Worm (Caenorhabditis elegans) whole organism, L3 larva: ENCODE data around the gene dsc-1.
A peak's percentile ranks its signal among the peaks of the same experiment; 100 is the strongest.

ENCODE experiments used
- R02D3.7 ChIP-seq: fragments of 150-350 bp; optimal IDR thresholded peaks from 2 replicates; lab custom pipeline; 2014; ENCODE audit warnings: missing biosample characterization, missing genetic modification characterization
- ZK546.5 ChIP-seq: sonication (generic microtip); optimal IDR thresholded peaks from 2 replicates; lab custom pipeline; 2017; ENCODE audit warnings: missing biosample characterization, missing genetic modification characterization
- aly-2 ChIP-seq: fragments of 150-350 bp; optimal IDR thresholded peaks from 2 replicates; lab custom pipeline; 2014; ENCODE audit warnings: missing biosample characterization, missing genetic modification characterization
- ama-1 ChIP-seq: fragments of 150-350 bp; optimal IDR thresholded peaks from 2 replicates; lab custom pipeline; 2018
- ceh-82 ChIP-seq: fragments of 150-350 bp; optimal IDR thresholded peaks from 2 replicates; lab custom pipeline; 2014; ENCODE audit warnings: missing biosample characterization, missing genetic modification characterization
- egl-27 ChIP-seq: sonication (generic microtip); optimal IDR thresholded peaks from 4 replicates; lab custom pipeline; 2017; ENCODE audit warnings: missing biosample characterization, missing genetic modification reagents, missing genetic modification characterization
- egl-5 ChIP-seq: fragments of 150-350 bp; optimal IDR thresholded peaks from 2 replicates; lab custom pipeline; 2017; ENCODE audit warnings: missing biosample characterization, missing genetic modification reagents, missing genetic modification characterization, inconsistent platforms
- elt-1 ChIP-seq: fragments of 150-350 bp; optimal IDR thresholded peaks from 2 replicates; lab custom pipeline; 2014; ENCODE audit warnings: missing biosample characterization, missing genetic modification characterization
- fkh-10 ChIP-seq: sonication (generic microtip); optimal IDR thresholded peaks from 2 replicates; lab custom pipeline; 2017; ENCODE audit warnings: missing biosample characterization, missing genetic modification reagents, missing genetic modification characterization
- fos-1 ChIP-seq: fragments of 150-350 bp; optimal IDR thresholded peaks from 2 replicates; lab custom pipeline; 2014; ENCODE audit warnings: missing biosample characterization, missing genetic modification characterization
- hmg-11 ChIP-seq: sonication (generic microtip); optimal IDR thresholded peaks from 2 replicates; lab custom pipeline; 2016; ENCODE audit warnings: missing genetic modification characterization, missing compliant biosample characterization
- lin-15B ChIP-seq: fragments of 150-350 bp; optimal IDR thresholded peaks from 2 replicates; lab custom pipeline; 2014; ENCODE audit warnings: missing biosample characterization, missing genetic modification characterization
- lin-39 ChIP-seq: fragments of 150-350 bp; optimal IDR thresholded peaks from 2 replicates; lab custom pipeline; 2018; ENCODE audit warnings: missing biosample characterization, missing genetic modification reagents, missing genetic modification characterization
- mdl-1 ChIP-seq: fragments of 150-350 bp; optimal IDR thresholded peaks from 2 replicates; lab custom pipeline; 2014; ENCODE audit warnings: missing biosample characterization, missing genetic modification characterization
- mml-1 ChIP-seq: fragments of 150-350 bp; sonication (generic microtip); optimal IDR thresholded peaks from 3 replicates; lab custom pipeline; 2014; ENCODE audit warnings: missing biosample characterization, missing genetic modification characterization
- nhr-12 ChIP-seq: fragments of 150-350 bp; optimal IDR thresholded peaks from 2 replicates; lab custom pipeline; 2014; ENCODE audit warnings: missing biosample characterization, missing genetic modification characterization
- nhr-23 ChIP-seq: fragments of 150-350 bp; optimal IDR thresholded peaks from 2 replicates; lab custom pipeline; 2014; ENCODE audit warnings: missing biosample characterization, missing genetic modification reagents, missing genetic modification characterization
- nhr-25 ChIP-seq: sonication (generic microtip); optimal IDR thresholded peaks from 2 replicates; lab custom pipeline; 2017; ENCODE audit warnings: missing biosample characterization, missing genetic modification characterization
- nhr-28 ChIP-seq: fragments of 150-350 bp; optimal IDR thresholded peaks from 2 replicates; lab custom pipeline; 2014; ENCODE audit warnings: missing biosample characterization, missing genetic modification characterization
- nhr-43 ChIP-seq: sonication (generic microtip); optimal IDR thresholded peaks from 2 replicates; lab custom pipeline; 2016; ENCODE audit warnings: mild to moderate bottlenecking, missing genetic modification characterization, missing compliant biosample characterization; ENCODE audit not compliant: poor library complexity, severe bottlenecking
- nhr-76 ChIP-seq: fragments of 150-350 bp; sonication (generic microtip); optimal IDR thresholded peaks from 5 replicates; lab custom pipeline; 2014; ENCODE audit warnings: missing biosample characterization, missing genetic modification characterization
- nhr-77 ChIP-seq: fragments of 150-350 bp; optimal IDR thresholded peaks from 2 replicates; lab custom pipeline; 2014; ENCODE audit warnings: missing biosample characterization, missing genetic modification characterization
- pha-4 ChIP-seq: fragments of 150-350 bp; optimal IDR thresholded peaks from 2 replicates; lab custom pipeline; 2014; ENCODE audit warnings: missing biosample characterization, missing genetic modification reagents, missing genetic modification characterization
- sea-2 ChIP-seq: fragments of 150-350 bp; sonication (generic microtip); optimal IDR thresholded peaks from 4 replicates; lab custom pipeline; 2014; ENCODE audit warnings: missing biosample characterization, missing genetic modification reagents, missing genetic modification characterization
- skn-1 ChIP-seq: fragments of 150-350 bp; optimal IDR thresholded peaks from 2 replicates; lab custom pipeline; 2014; ENCODE audit warnings: missing biosample characterization, missing genetic modification characterization
- snpc-4 ChIP-seq: fragments of 150-350 bp; optimal IDR thresholded peaks from 2 replicates; lab custom pipeline; 2014; ENCODE audit warnings: missing biosample characterization, missing genetic modification characterization
- tbx-2 ChIP-seq: sonication (generic microtip); optimal IDR thresholded peaks from 2 replicates; lab custom pipeline; 2016; ENCODE audit warnings: mild to moderate bottlenecking, missing genetic modification characterization, missing compliant biosample characterization
- unc-39 ChIP-seq: sonication (generic microtip); optimal IDR thresholded peaks from 4 replicates; lab custom pipeline; 2017; ENCODE audit warnings: missing biosample characterization, missing genetic modification characterization
- unc-62 ChIP-seq: fragments of 150-350 bp; sonication (generic microtip); optimal IDR thresholded peaks from 4 replicates; lab custom pipeline; 2014; ENCODE audit warnings: missing biosample characterization, missing genetic modification reagents, missing genetic modification characterization
- zag-1 ChIP-seq: fragments of 150-350 bp; optimal IDR thresholded peaks from 2 replicates; lab custom pipeline; 2014; ENCODE audit warnings: missing biosample characterization, missing genetic modification characterization
- ztf-11 ChIP-seq: fragments of 150-350 bp; optimal IDR thresholded peaks from 2 replicates; lab custom pipeline; 2014; ENCODE audit warnings: missing biosample characterization, missing genetic modification characterization
- ztf-4 ChIP-seq: fragments of 150-350 bp; optimal IDR thresholded peaks from 2 replicates; lab custom pipeline; 2014; ENCODE audit warnings: missing biosample characterization, missing genetic modification characterization

Gene dsc-1

DNA sequence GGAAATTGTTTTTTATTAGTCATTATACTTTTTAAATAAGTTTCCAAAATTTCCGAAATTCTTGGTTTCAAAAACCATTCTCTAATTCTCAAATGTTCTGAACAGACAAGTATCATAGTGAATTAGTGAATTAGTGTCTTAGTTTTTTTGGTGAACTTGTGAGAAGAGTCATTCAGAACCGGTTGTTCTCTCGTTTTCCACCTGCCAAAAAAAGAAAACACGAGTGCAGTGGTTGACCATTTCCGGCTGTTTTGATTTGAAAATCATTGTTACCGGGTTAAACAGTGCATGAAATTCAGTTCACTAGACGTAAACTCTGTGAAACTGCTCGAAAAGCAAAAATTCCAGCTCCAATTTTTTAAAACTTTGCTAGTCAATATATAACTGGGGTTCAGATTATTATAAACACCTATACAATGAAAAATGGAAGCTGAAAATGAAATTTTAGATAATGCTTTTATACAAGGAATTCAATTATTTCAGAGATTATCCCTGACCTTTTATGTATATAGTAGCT is 5.1 kb upstream of the dsc-1 start:
- TF ChIP-seq ztf-4: no peak
- no peak for TF ChIP-seq nhr-25 (tag; lab: Kevin White, UChicago)
- TF ChIP-seq R02D3.7 (tag; lab: Kevin White, UChicago): no peak
- no peak for TF ChIP-seq unc-62 (GFP tag; lab: Kevin White, UChicago)
- TF ChIP-seq hmg-11 (tag; lab: Kevin White, UChicago): no peak
- no peak for TF ChIP-seq sea-2
- TF ChIP-seq egl-5 (tag; lab: Kevin White, UChicago): no peak
- TF ChIP-seq mml-1: no peak
- TF ChIP-seq egl-27 (tag; lab: Kevin White, UChicago): no peak
- TF ChIP-seq snpc-4: no peak
- TF ChIP-seq elt-1: no peak

DNA sequence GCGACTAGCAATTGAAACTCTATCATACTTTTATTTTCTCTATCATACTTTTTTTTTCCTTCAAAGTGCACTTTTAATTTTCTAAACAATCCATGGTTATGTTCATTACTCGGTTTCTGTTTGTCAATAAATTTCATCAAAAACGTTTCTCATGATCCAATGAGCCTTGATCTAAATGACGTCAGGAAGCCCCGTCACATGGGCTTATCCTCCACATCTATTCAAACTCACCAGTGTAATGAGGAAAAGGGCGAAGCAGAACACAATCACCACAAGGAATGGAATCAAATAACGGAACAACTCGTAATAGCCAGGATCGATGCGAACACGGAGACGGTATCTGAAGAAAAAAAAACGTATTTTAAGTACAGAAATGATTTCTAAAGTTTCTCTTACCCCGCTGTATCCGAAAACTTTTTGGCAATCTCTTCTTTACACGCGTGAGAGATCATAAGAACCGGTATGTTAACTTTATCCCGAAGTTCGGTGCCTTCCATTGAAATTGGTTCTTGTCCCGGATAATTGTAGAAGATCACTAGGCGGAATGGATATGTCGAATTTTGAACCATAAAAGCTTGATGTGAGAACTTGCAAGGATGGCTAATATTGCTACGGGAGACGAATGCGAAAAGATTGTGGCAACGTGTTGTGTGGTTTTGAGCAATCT is 4.5 kb upstream of the dsc-1 start:
- no peak for TF ChIP-seq sea-2
- no peak for TF ChIP-seq ztf-4
- TF ChIP-seq ama-1: peak; percentile 62
- no peak for TF ChIP-seq nhr-77 (tag; lab: Kevin White, UChicago)
- no peak for TF ChIP-seq mml-1
- TF ChIP-seq nhr-25 (tag; lab: Kevin White, UChicago): no peak
- TF ChIP-seq ZK546.5 (tag; lab: Kevin White, UChicago): no peak

- TF ChIP-seq nhr-43 (tag; lab: Kevin White, UChicago): peak; percentile 13
- peak; percentile 18 for TF ChIP-seq ama-1
- no peak for TF ChIP-seq fkh-10 (GFP tag; lab: Kevin White, UChicago)
These were observed 1.7 kb upstream of the dsc-1 start for ce11 chrX:15036287-15036686.

DNA sequence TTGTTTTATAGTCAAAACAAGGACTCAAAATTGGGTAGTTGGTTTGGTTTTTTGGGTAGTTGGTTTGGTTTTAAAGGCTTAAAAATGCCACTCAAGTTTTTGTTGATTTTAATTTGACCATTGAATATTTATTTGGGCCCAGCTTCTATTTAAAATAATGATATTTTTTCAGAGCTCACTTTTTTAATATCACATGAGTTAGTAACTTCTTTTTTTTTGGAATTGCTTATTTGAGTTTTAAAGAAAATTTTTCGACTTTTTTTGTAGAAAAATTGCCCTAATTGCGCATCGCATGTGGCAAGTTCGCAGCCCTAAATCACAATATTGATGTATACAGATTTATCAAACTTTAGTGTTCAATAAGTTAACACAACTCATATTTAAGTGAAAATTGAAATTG is 1.1 kb upstream of the dsc-1 start:
- no peak for TF ChIP-seq ztf-4
- TF ChIP-seq aly-2: no peak
- no peak for TF ChIP-seq tbx-2 (tag; lab: Kevin White, UChicago)
- no peak for TF ChIP-seq pha-4 (tag; lab: Kevin White, UChicago)
- no peak for TF ChIP-seq snpc-4
- no peak for TF ChIP-seq nhr-12
- TF ChIP-seq egl-27 (tag; lab: Kevin White, UChicago): no peak
- TF ChIP-seq sea-2: no peak
- no peak for TF ChIP-seq unc-39 (tag; lab: Kevin White, UChicago)
- no peak for TF ChIP-seq nhr-28 (tag; lab: Kevin White, UChicago)
- TF ChIP-seq nhr-23 (tag; lab: Kevin White, UChicago): no peak
- TF ChIP-seq ceh-82 (tag; lab: Kevin White, UChicago): no peak
- TF ChIP-seq mml-1: no peak

DNA sequence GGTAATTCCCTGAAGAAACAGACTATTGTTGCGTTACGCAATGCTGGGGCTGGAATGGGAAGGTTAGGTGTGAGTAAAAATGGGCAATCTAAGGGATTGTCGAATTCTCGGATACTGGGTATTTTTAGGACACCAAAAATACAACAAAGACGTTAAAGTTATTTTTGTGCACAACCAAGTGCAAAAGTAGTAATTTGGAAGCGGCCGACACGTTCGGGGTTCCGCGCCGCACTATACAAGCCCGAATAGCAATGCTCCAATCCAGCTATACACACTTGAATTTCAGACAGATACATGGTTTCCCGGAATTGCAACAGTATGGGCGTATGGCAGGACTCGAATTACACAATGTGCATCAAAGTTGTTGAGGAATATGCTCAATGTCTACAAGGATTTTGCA is 6.6 kb downstream of the dsc-1 start:
- TF ChIP-seq mdl-1 (tag; lab: Kevin White, UChicago) (no peak), nhr-76 (tag; lab: Kevin White, UChicago) (no peak), unc-39 (tag; lab: Kevin White, UChicago) (no peak), ztf-4 (no peak), elt-1 (no peak), lin-15B (tag; lab: Kevin White, UChicago) (no peak), sea-2 (no peak), ztf-11 (tag; lab: Kevin White, UChicago) (no peak), skn-1 (tag; lab: Kevin White, UChicago) (no peak), nhr-12 (no peak), fos-1 (tag; lab: Kevin White, UChicago) (no peak)

DNA sequence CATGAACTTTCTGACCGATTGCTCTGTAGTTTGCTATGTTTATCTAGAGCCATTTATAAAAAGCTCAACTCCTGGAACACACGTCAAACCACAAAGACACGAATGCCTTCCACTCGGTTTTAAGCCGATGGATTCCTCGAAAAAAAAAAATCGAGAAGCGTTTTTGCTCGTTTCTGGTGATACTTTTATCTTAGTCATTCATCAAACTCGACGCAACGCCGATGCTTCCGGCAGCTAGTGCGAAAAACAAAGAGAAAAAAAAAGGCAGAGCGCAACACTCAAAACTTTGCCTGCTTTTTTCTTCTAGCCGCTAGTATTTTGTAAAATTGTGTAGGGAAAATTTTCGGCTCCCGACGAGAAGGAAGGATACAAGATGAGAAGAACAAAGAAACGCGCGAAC is 7.1 kb downstream of the dsc-1 start:
- TF ChIP-seq zag-1 (no peak), elt-1 (peak; percentile 45), lin-39 (tag; lab: Kevin White, UChicago) (peak; percentile 88), snpc-4 (no peak), unc-62 (GFP tag; lab: Kevin White, UChicago) (no peak)
